Fruit fly (Drosophila melanogaster): Measurements from ENCODE around the gene sav.

The sav gene

dm6 chr3R:23061209-23061608 lies at the start of gene sav, which contains the start of gene Ublcp1 (continued):
- TF ChIP-seq CG7745 (tag; optimal IDR thresholded peaks at IDR 0.05): no peak
- peak; percentile 85 for TF ChIP-seq CG4617 (GFP tag; optimal IDR thresholded peaks at IDR 0.05; ENCODE audit: borderline replicate concordance)
- TF ChIP-seq Dll (GFP tag; IDR thresholded peaks at IDR 0.05; ENCODE audit: partially characterized antibody): peak; percentile 95
- peak; percentile 79; the same call in 1 of the 3 replicates for TF ChIP-seq zen2 (GFP tag; IDR thresholded peaks at IDR 0.05; ENCODE audit: partially characterized antibody)
- TF ChIP-seq abd-A (tag; optimal IDR thresholded peaks at IDR 0.05): no peak
- TF ChIP-seq amos (GFP tag; IDR thresholded peaks at IDR 0.05; ENCODE audit: partially characterized antibody): peak; percentile 87
- peak; percentile 50 for TF ChIP-seq Sry-δ (GFP tag; optimal IDR thresholded peaks at IDR 0.05)
- peak; percentile 25 for TF ChIP-seq grau (tag; optimal IDR thresholded peaks at IDR 0.05)
- peak; percentile 65 for TF ChIP-seq CG12659 (GFP tag; optimal IDR thresholded peaks at IDR 0.05)
- peak; percentile 88 for TF ChIP-seq hbn (GFP tag; IDR thresholded peaks at IDR 0.05; ENCODE audit: partially characterized antibody)
- peak; percentile 13 for TF ChIP-seq sug (tag; optimal IDR thresholded peaks at IDR 0.05)
- no peak for TF ChIP-seq Oaz (GFP tag; IDR thresholded peaks at IDR 0.05)
- peak; percentile 10 for TF ChIP-seq MESR4 (GFP tag; optimal IDR thresholded peaks at IDR 0.05)
- peak; percentile 53 for TF ChIP-seq CoRest (tag; optimal IDR thresholded peaks at IDR 0.05)
- TF ChIP-seq Bgb (GFP tag; IDR thresholded peaks at IDR 0.05; ENCODE audit: partially characterized antibody): peak; percentile 87
- peak; percentile 46 for TF ChIP-seq CG15514 (GFP tag; optimal IDR thresholded peaks at IDR 0.05)
- TF ChIP-seq CG6689 (GFP tag; IDR thresholded peaks at IDR 0.05): 0 out of 2 replicates have a peak, but pooled peaks have one; percentile 18
- TF ChIP-seq CG34224 (GFP tag; IDR thresholded peaks at IDR 0.05; ENCODE audit: partially characterized antibody): peak; percentile 92
- peak; percentile 86 for TF ChIP-seq MBD-R2 (GFP tag; IDR thresholded peaks at IDR 0.05)
- TF ChIP-seq zen (tag; optimal IDR thresholded peaks at IDR 0.05): peak; percentile 44
- TF ChIP-seq CG32532 (GFP tag; IDR thresholded peaks at IDR 0.05): 0 out of 2 replicates have a peak, but pooled peaks have one; percentile 14
- TF ChIP-seq CG2129 (GFP tag; IDR thresholded peaks at IDR 0.05; ENCODE audit: partially characterized antibody): peak; percentile 92
- peak; percentile 90 for TF ChIP-seq bbx (GFP tag; IDR thresholded peaks at IDR 0.05; ENCODE audit: partially characterized antibody)
- peak; percentile 27 for TF ChIP-seq Hr3 (GFP tag; optimal IDR thresholded peaks at IDR 0.05)
- TF ChIP-seq CG10147 (GFP tag; optimal IDR thresholded peaks at IDR 0.05): no peak
- TF ChIP-seq Vsx1 (GFP tag; optimal IDR thresholded peaks at IDR 0.05): no peak
- TF ChIP-seq Sox100B (GFP tag; optimal IDR thresholded peaks at IDR 0.05): no peak
- no peak for TF ChIP-seq trh (GFP tag; optimal IDR thresholded peaks at IDR 0.05)
- TF ChIP-seq CG17829 (tag; optimal IDR thresholded peaks at IDR 0.05): peak; percentile 53
- no peak for TF ChIP-seq Pdp1 (GFP tag; optimal IDR thresholded peaks at IDR 0.05)
- no peak for TF ChIP-seq Aef1 (GFP tag; IDR thresholded peaks at IDR 0.05)
- peak; percentile 18 for TF ChIP-seq Med (GFP tag)

- TF ChIP-seq CG18599 (GFP tag; optimal IDR thresholded peaks at IDR 0.05) (peak; percentile 68), Sry-δ (GFP tag; optimal IDR thresholded peaks at IDR 0.05) (no peak), cas (GFP tag; IDR thresholded peaks at IDR 0.05) (no peak), CG13287 (GFP tag; IDR thresholded peaks at IDR 0.05; ENCODE audit: partially characterized antibody) (no peak), CG10321 (GFP tag; IDR thresholded peaks at IDR 0.05) (no peak), dmrt99B (tag; optimal IDR thresholded peaks at IDR 0.05) (peak; percentile 29), pnt (GFP tag; optimal IDR thresholded peaks at IDR 0.05) (no peak), CG10462 (GFP tag; optimal IDR thresholded peaks at IDR 0.05) (no peak), CG10366 (GFP tag; IDR thresholded peaks at IDR 0.05) (no peak), CG9876 (GFP tag; optimal IDR thresholded peaks at IDR 0.05) (no peak), sug (tag; optimal IDR thresholded peaks at IDR 0.05) (no peak), klu (GFP tag; IDR thresholded peaks at IDR 0.05) (no peak), Elba2 (GFP tag; optimal IDR thresholded peaks at IDR 0.05) (no peak), vfl (GFP tag; optimal IDR thresholded peaks at IDR 0.05) (no peak), Hey (tag; optimal IDR thresholded peaks at IDR 0.05) (no peak), salm (tag; optimal IDR thresholded peaks at IDR 0.05) (no peak), CG10274 (GFP tag; optimal IDR thresholded peaks at IDR 0.05) (no peak), B-H2 (GFP tag; optimal IDR thresholded peaks at IDR 0.05) (no peak), CG30403 (GFP tag; optimal IDR thresholded peaks at IDR 0.05) (peak; percentile 8), dysf (GFP tag; IDR thresholded peaks at IDR 0.05) (peak; percentile 24; the same call in 1 of the 3 replicates)
Observed at dm6 chr3R:23110724-23111123, 49.6 kb upstream of the sav start.
